Worm (Caenorhabditis elegans) whole organism, young adult: ENCODE measurements around the gene mtrr-1.

Experiments
- B0261.1 ChIP-seq: sonication (generic microtip); optimal IDR thresholded peaks from 2 replicates; lab custom pipeline; 2016; ENCODE audit warnings: mild to moderate bottlenecking, missing genetic modification characterization, moderate library complexity, missing compliant biosample characterization
- B0336.3 ChIP-seq: fragments of 200-800 bp; sonication (Bioruptor generic); IDR thresholded peaks from 2 replicates; pipeline ENCODE4 v1.3.6; 2022; ENCODE audit warnings: missing genetic modification characterization, missing compliant biosample characterization
- C17E4.6 ChIP-seq: fragments of 200-800 bp; sonication (Bioruptor generic); IDR thresholded peaks from 2 replicates; pipeline ENCODE4 v1.3.6; 2022; ENCODE audit warnings: missing genetic modification reagents, missing genetic modification characterization, missing compliant biosample characterization
- D2030.7 ChIP-seq: fragments of 200-800 bp; sonication (Bioruptor generic); IDR thresholded peaks from 2 replicates; pipeline ENCODE4 v1.3.6; 2022; ENCODE audit warnings: missing genetic modification reagents, missing genetic modification characterization, missing compliant biosample characterization
- F23B12.7 ChIP-seq: sonication (generic microtip); optimal IDR thresholded peaks from 2 replicates; lab custom pipeline; 2017; ENCODE audit warnings: missing genetic modification characterization, mild to moderate bottlenecking, missing compliant biosample characterization, antibody characterized with exemption, moderate library complexity; ENCODE audit not compliant: insufficient read depth
- F33H1.4 ChIP-seq: fragments of 200-800 bp; sonication (Bioruptor generic); IDR thresholded peaks from 2 replicates; pipeline ENCODE4 v1.3.6; 2022; ENCODE audit warnings: missing genetic modification reagents, missing genetic modification characterization, missing compliant biosample characterization
- F57C9.4 ChIP-seq: sonication (generic microtip); optimal IDR thresholded peaks from 2 replicates; lab custom pipeline; 2017; ENCODE audit warnings: mild to moderate bottlenecking, missing genetic modification characterization, missing compliant biosample characterization
- K11D2.4 ChIP-seq: fragments of 200-800 bp; sonication (Bioruptor generic); IDR thresholded peaks from 2 replicates; pipeline ENCODE4 v1.3.6; 2022; ENCODE audit warnings: missing genetic modification reagents, missing genetic modification characterization, missing compliant biosample characterization
- Y53G8AR.9 ChIP-seq: fragments of 200-800 bp; sonication (Bioruptor generic); conservative IDR thresholded peaks from 2 replicates; pipeline ENCODE4 v1.3.6; 2022; ENCODE audit warnings: missing genetic modification reagents, missing genetic modification characterization, missing compliant biosample characterization
- Y56A3A.18 ChIP-seq: fragments of 200-800 bp; sonication (Bioruptor generic); IDR thresholded peaks from 2 replicates; pipeline ENCODE4 v1.3.6; 2022; ENCODE audit warnings: missing genetic modification reagents, missing genetic modification characterization, missing compliant biosample characterization
- aptf-3 ChIP-seq: fragments of 200-800 bp; sonication (Bioruptor generic); IDR thresholded peaks from 2 replicates; pipeline ENCODE4 v1.3.6; 2022; ENCODE audit warnings: missing genetic modification characterization, missing compliant biosample characterization
- attf-3 ChIP-seq: fragments of 200-800 bp; sonication (Bioruptor generic); conservative IDR thresholded peaks from 2 replicates; pipeline ENCODE4 v1.3.6; 2022; ENCODE audit warnings: missing genetic modification reagents, missing genetic modification characterization, missing compliant biosample characterization
- bed-1 ChIP-seq: fragments of 200-800 bp; sonication (Bioruptor generic); IDR thresholded peaks from 2 replicates; pipeline ENCODE4 v1.3.6; 2022; ENCODE audit warnings: missing genetic modification reagents, missing genetic modification characterization, missing compliant biosample characterization
- cebp-1 ChIP-seq, 2 experiments: fragments of 200-800 bp in 1 of 2; sonication (Bioruptor generic) in 1 of 2; sonication (generic microtip) in 1 of 2; IDR thresholded peaks in 1 of 2; optimal IDR thresholded peaks in 1 of 2; 2 replicates each; pipeline versions ENCODE4 v1.3.6 to Lab custom; 2017 to 2022; ENCODE audit warnings: missing compliant biosample characterization in 2 of 2, missing genetic modification characterization in 2 of 2, mild to moderate bottlenecking in 1 of 2, missing genetic modification reagents in 1 of 2, moderate library complexity in 1 of 2
- cebp-2 ChIP-seq: fragments of 200-800 bp; sonication (Bioruptor generic); IDR thresholded peaks from 2 replicates; pipeline ENCODE4 v1.3.6; 2022; ENCODE audit warnings: missing genetic modification characterization, missing compliant biosample characterization
- ceh-58 ChIP-seq: fragments of 200-800 bp; sonication (Bioruptor generic); IDR thresholded peaks from 2 replicates; pipeline ENCODE4 v1.3.6; 2022; ENCODE audit warnings: missing genetic modification characterization, missing compliant biosample characterization
- die-1 ChIP-seq: sonication (generic microtip); optimal IDR thresholded peaks from 2 replicates; lab custom pipeline; 2016; ENCODE audit warnings: missing genotype, mild to moderate bottlenecking, missing genetic modification characterization, missing compliant biosample characterization
- dox-1 ChIP-seq: fragments of 200-800 bp; sonication (Bioruptor generic); IDR thresholded peaks from 2 replicates; pipeline ENCODE4 v1.3.6; 2022; ENCODE audit warnings: missing genetic modification reagents, missing genetic modification characterization, missing compliant biosample characterization
- egl-44 ChIP-seq: fragments of 200-800 bp; sonication (Bioruptor generic); IDR thresholded peaks from 2 replicates; pipeline ENCODE4 v1.3.6; 2022; ENCODE audit warnings: missing genetic modification reagents, missing genetic modification characterization, missing compliant biosample characterization
- egrh-3 ChIP-seq: fragments of 200-800 bp; sonication (Bioruptor generic); IDR thresholded peaks from 2 replicates; pipeline ENCODE4 v1.3.6; 2022; ENCODE audit warnings: missing genetic modification reagents, missing genetic modification characterization, missing compliant biosample characterization
- him-1 ChIP-seq: sonication (generic microtip); optimal IDR thresholded peaks from 2 replicates; lab custom pipeline; 2016; ENCODE audit warnings: missing genotype, missing genetic modification reagents, missing genetic modification characterization, missing compliant biosample characterization
- hlh-12 ChIP-seq: sonication (generic microtip); optimal IDR thresholded peaks from 2 replicates; lab custom pipeline; 2016; ENCODE audit warnings: missing genetic modification characterization, missing compliant biosample characterization
- hrde-1 ChIP-seq: sonication (generic microtip); optimal IDR thresholded peaks from 2 replicates; lab custom pipeline; 2016; ENCODE audit warnings: missing genetic modification characterization, mild to moderate bottlenecking, missing compliant biosample characterization, moderate library complexity, missing genotype, missing genetic modification reagents, borderline replicate concordance
- lag-1 ChIP-seq: fragments of 200-800 bp; sonication (Bioruptor generic); IDR thresholded peaks from 2 replicates; pipeline ENCODE4 v1.3.6; 2022; ENCODE audit warnings: missing genetic modification reagents, missing genetic modification characterization, missing compliant biosample characterization
- let-526 ChIP-seq: fragments of 200-800 bp; sonication (Bioruptor generic); IDR thresholded peaks from 2 replicates; pipeline ENCODE4 v1.3.6; 2022; ENCODE audit warnings: missing genetic modification reagents, missing genetic modification characterization, missing compliant biosample characterization
- let-607 ChIP-seq, 2 experiments: fragments of 200-800 bp in 1 of 2; sonication (Bioruptor generic) in 1 of 2; sonication (generic microtip) in 1 of 2; optimal IDR thresholded peaks; 2 replicates each; lab custom pipeline; 2016 to 2018; ENCODE audit warnings: mild to moderate bottlenecking in 2 of 2, missing compliant biosample characterization in 2 of 2, missing genetic modification characterization in 2 of 2, moderate library complexity in 2 of 2, missing genotype in 1 of 2
- lsl-1 ChIP-seq: fragments of 200-800 bp; sonication (Bioruptor generic); optimal IDR thresholded peaks from 2 replicates; lab custom pipeline; 2018; ENCODE audit warnings: mild to moderate bottlenecking, missing genetic modification characterization, moderate library complexity, missing compliant biosample characterization
- madf-10 ChIP-seq: sonication (generic microtip); optimal IDR thresholded peaks from 2 replicates; lab custom pipeline; 2016; ENCODE audit warnings: mild to moderate bottlenecking, missing genetic modification characterization, missing compliant biosample characterization
- madf-3 ChIP-seq: fragments of 200-800 bp; sonication (Bioruptor generic); IDR thresholded peaks from 2 replicates; pipeline ENCODE4 v1.3.6; 2022; ENCODE audit warnings: missing genetic modification reagents, missing genetic modification characterization, missing compliant biosample characterization
- madf-6 ChIP-seq: fragments of 200-800 bp; sonication (Bioruptor generic); IDR thresholded peaks from 2 replicates; pipeline ENCODE4 v1.3.6; 2022; ENCODE audit warnings: missing genetic modification reagents, missing genetic modification characterization, missing compliant biosample characterization
- nhr-179 ChIP-seq: sonication (generic microtip); optimal IDR thresholded peaks from 2 replicates; lab custom pipeline; 2016; ENCODE audit warnings: mild to moderate bottlenecking, missing genetic modification characterization, missing compliant biosample characterization
- pha-4 ChIP-seq: fragments of 150-350 bp; sonication (generic microtip); optimal IDR thresholded peaks from 2 replicates; lab custom pipeline; 2014; ENCODE audit warnings: missing biosample characterization, missing genetic modification reagents, missing genetic modification characterization
- rcor-1 ChIP-seq: fragments of 200-800 bp; sonication (Bioruptor generic); IDR thresholded peaks from 2 replicates; pipeline ENCODE4 v1.3.6; 2022; ENCODE audit warnings: missing genetic modification reagents, missing genetic modification characterization, missing compliant biosample characterization
- repo-1 ChIP-seq: sonication (generic microtip); optimal IDR thresholded peaks from 2 replicates; lab custom pipeline; 2017; ENCODE audit warnings: mild to moderate bottlenecking, missing genetic modification characterization, missing compliant biosample characterization
- rpc-1 ChIP-seq, 2 experiments: fragments of 150-350 bp in 1 of 2; sonication (generic microtip) in 1 of 2; optimal IDR thresholded peaks; 2 replicates each; lab custom pipeline; 2014 to 2018; ENCODE audit warnings: missing biosample characterization in 1 of 2, missing genetic modification characterization in 1 of 2, missing genetic modification reagents in 1 of 2, missing genotype in 1 of 2
- unc-130 ChIP-seq: sonication (generic microtip); optimal IDR thresholded peaks from 2 replicates; lab custom pipeline; 2016; ENCODE audit warnings: missing genetic modification reagents, missing genetic modification characterization, missing compliant biosample characterization
- zfh-2 ChIP-seq: fragments of 200-800 bp; sonication (Bioruptor generic); conservative IDR thresholded peaks from 2 replicates; pipeline ENCODE4 v1.3.6; 2022; ENCODE audit warnings: missing genetic modification reagents, missing genetic modification characterization, missing compliant biosample characterization
- zim-3 ChIP-seq: sonication (generic microtip); optimal IDR thresholded peaks from 2 replicates; lab custom pipeline; 2017; ENCODE audit warnings: mild to moderate bottlenecking, missing genetic modification characterization, moderate library complexity, missing compliant biosample characterization
- ztf-25 ChIP-seq: fragments of 200-800 bp; sonication (Bioruptor generic); IDR thresholded peaks from 2 replicates; pipeline ENCODE4 v1.3.6; 2022; ENCODE audit warnings: missing genetic modification reagents, missing genetic modification characterization, missing compliant biosample characterization
- ztf-3 ChIP-seq: fragments of 200-800 bp; sonication (Bioruptor generic); optimal IDR thresholded peaks from 2 replicates; lab custom pipeline; 2018; ENCODE audit warnings: mild to moderate bottlenecking, missing genetic modification characterization, missing compliant biosample characterization

mtrr-1 gene

ce11 chrII:9275173-9275572 lies 10.6 kb upstream of the mtrr-1 start:
- TF ChIP-seq rcor-1 (GFP tag; lab: Robert Waterston, UW), result no peak
- TF ChIP-seq B0336.3 (GFP tag; lab: Robert Waterston, UW), result no peak
- TF ChIP-seq unc-130 (GFP tag; lab: Kevin White, UChicago), result no peak
- TF ChIP-seq Y53G8AR.9, result no peak
- no peak for TF ChIP-seq hlh-12
- no peak for TF ChIP-seq K11D2.4
- no peak for TF ChIP-seq bed-1 (GFP tag; lab: Robert Waterston, UW)
- TF ChIP-seq aptf-3 (GFP tag; lab: Robert Waterston, UW), result no peak
- TF ChIP-seq nhr-179, result no peak
- no peak for TF ChIP-seq rpc-1 (optimal IDR thresholded peaks at IDR 0.05; lab: Kevin White, UChicago)
- TF ChIP-seq rpc-1 (tag; optimal IDR thresholded peaks at IDR 0.05; lab: Kevin White, UChicago), result no peak
- no peak for TF ChIP-seq F23B12.7
- TF ChIP-seq egrh-3 (GFP tag; lab: Robert Waterston, UW), result no peak
- TF ChIP-seq madf-6, result peak; percentile 22; the same call in 1 of the 2 replicates
- peak; percentile 59 for TF ChIP-seq zim-3 (tag; lab: Kevin White, UChicago)
- no peak for TF ChIP-seq pha-4 (tag; lab: Kevin White, UChicago)
- TF ChIP-seq repo-1 (tag; lab: Kevin White, UChicago), result no peak
- TF ChIP-seq ztf-25 (GFP tag; lab: Robert Waterston, UW), result no peak
- no peak for TF ChIP-seq ztf-3 (GFP tag; lab: Kevin White, UChicago)
- TF ChIP-seq Y56A3A.18, result no peak
- TF ChIP-seq hrde-1 (tag; lab: Kevin White, UChicago), result no peak
- no peak for TF ChIP-seq dox-1 (GFP tag; lab: Robert Waterston, UW)
- TF ChIP-seq ceh-58 (GFP tag; lab: Robert Waterston, UW), result peak; percentile 75; the same call in 1 of the 2 replicates
- no peak for TF ChIP-seq attf-3
- TF ChIP-seq cebp-1 (GFP tag; IDR thresholded peaks at IDR 0.05; lab: Robert Waterston, UW), result no peak
- TF ChIP-seq cebp-1 (tag; optimal IDR thresholded peaks at IDR 0.05; lab: Kevin White, UChicago), result peak; percentile 4
- no peak for TF ChIP-seq B0261.1 (tag; lab: Kevin White, UChicago)
- no peak for TF ChIP-seq madf-10 (tag; lab: Kevin White, UChicago)
- TF ChIP-seq die-1 (tag; lab: Kevin White, UChicago), result no peak
- no peak for TF ChIP-seq zfh-2 (GFP tag; lab: Robert Waterston, UW)
- TF ChIP-seq let-607 (tag; optimal IDR thresholded peaks at IDR 0.05; lab: Kevin White, UChicago), result no peak
- TF ChIP-seq lsl-1 (GFP tag; lab: Kevin White, UChicago), result no peak
- TF ChIP-seq C17E4.6 (GFP tag; lab: Robert Waterston, UW), result no peak
- TF ChIP-seq lag-1 (GFP tag; lab: Robert Waterston, UW), result no peak
- TF ChIP-seq let-526 (GFP tag; lab: Robert Waterston, UW), result no peak
- no peak for TF ChIP-seq cebp-2
- TF ChIP-seq F33H1.4 (GFP tag; lab: Robert Waterston, UW), result no peak
- TF ChIP-seq egl-44 (GFP tag; lab: Robert Waterston, UW), result no peak
- TF ChIP-seq F57C9.4 (tag; lab: Kevin White, UChicago), result no peak
- no peak for TF ChIP-seq D2030.7 (GFP tag; lab: Robert Waterston, UW)
- peak; percentile 64; the same call in 1 of the 2 replicates for TF ChIP-seq madf-3 (GFP tag; lab: Robert Waterston, UW)
- TF ChIP-seq him-1, result no peak
